Fruit fly (Drosophila melanogaster): ENCODE results near the gene CG14720.

- no peak for TF ChIP-seq Sox15 (GFP tag; optimal IDR thresholded peaks at IDR 0.05)
- no peak for TF ChIP-seq Ets96B (tag; optimal IDR thresholded peaks at IDR 0.05)
- TF ChIP-seq Met (GFP tag; optimal IDR thresholded peaks at IDR 0.05) = no peak
- no peak for TF ChIP-seq fkh (GFP tag; optimal IDR thresholded peaks at IDR 0.05)
- no peak for TF ChIP-seq Gug (GFP tag; IDR thresholded peaks at IDR 0.05)
- no peak for TF ChIP-seq acj6 (GFP tag; optimal IDR thresholded peaks at IDR 0.05)
- TF ChIP-seq topi (GFP tag; optimal IDR thresholded peaks at IDR 0.05) = no peak
- no peak for TF ChIP-seq esn (GFP tag; optimal IDR thresholded peaks at IDR 0.05)
- TF ChIP-seq eg (GFP tag; IDR thresholded peaks at IDR 0.05) = no peak
- TF ChIP-seq Blimp-1 (GFP tag; optimal IDR thresholded peaks at IDR 0.05) = no peak
Observed at dm6 chr3R:11751756-11752155, 40.3 kb downstream of the CG14720 start.
